Worm (Caenorhabditis elegans) whole organism, mixed stage, embryonic: Measurements from ENCODE around the gene ess-2.

Source experiments
- blmp-1 ChIP-seq: fragments of 150-350 bp; optimal IDR thresholded peaks from 2 replicates; lab custom pipeline; 2014; ENCODE audit warnings: missing biosample characterization, missing genetic modification characterization
- elt-1 ChIP-seq: sonication (generic microtip); optimal IDR thresholded peaks from 2 replicates; lab custom pipeline; 2017; ENCODE audit warnings: missing genetic modification characterization, mild to moderate bottlenecking, missing compliant biosample characterization, antibody characterized with exemption, moderate library complexity, borderline replicate concordance; ENCODE audit not compliant: insufficient read depth
- lsy-2 ChIP-seq: fragments of 150-350 bp; optimal IDR thresholded peaks from 2 replicates; lab custom pipeline; 2014; ENCODE audit warnings: missing biosample characterization, missing genetic modification characterization
- nhr-28 ChIP-seq: fragments of 150-350 bp; optimal IDR thresholded peaks from 2 replicates; lab custom pipeline; 2014; ENCODE audit warnings: missing biosample characterization, missing genetic modification characterization

ce11 chrIII:8511711-8512110 lies 21.6 kb upstream of the ess-2 start:
- TF ChIP-seq nhr-28 (no peak), elt-1 (tag; lab: Kevin White, UChicago) (no peak), lsy-2 (tag; lab: Kevin White, UChicago) (no peak), blmp-1 (tag; lab: Kevin White, UChicago) (no peak)
